Fruit fly (Drosophila melanogaster) whole organism, pupa: ENCODE data around the gene TTLL1B.

Experiments
- CG10348 ChIP-seq: fragments of 200-800 bp; sonication (Bioruptor generic); IDR thresholded peaks from 2 replicates; pipeline ENCODE4 v1.3.6; 2022; ENCODE audit warnings: missing biosample characterization, missing genetic modification characterization
- CG12605 ChIP-seq: fragments of 200-800 bp; sonication (Bioruptor generic); IDR thresholded peaks from 2 replicates; pipeline ENCODE4 v1.3.6; 2022; ENCODE audit warnings: missing biosample characterization, missing genetic modification characterization
- CG13204 ChIP-seq: fragments of 200-800 bp; sonication (Bioruptor generic); optimal IDR thresholded peaks from 2 replicates; lab custom pipeline; 2018; ENCODE audit warnings: missing biosample characterization, mild to moderate bottlenecking, missing genetic modification characterization, moderate library complexity
- CG14655 ChIP-seq: fragments of 200-800 bp; sonication (Bioruptor generic); optimal IDR thresholded peaks from 3 replicates; lab custom pipeline; 2017; ENCODE audit warnings: mild to moderate bottlenecking, missing biosample characterization, missing genetic modification reagents, missing genetic modification characterization
- CG15710 ChIP-seq: fragments of 200-800 bp; sonication (Bioruptor generic); optimal IDR thresholded peaks from 2 replicates; lab custom pipeline; 2018; ENCODE audit warnings: missing biosample characterization, mild to moderate bottlenecking, missing genetic modification characterization, moderate library complexity
- CG17806 ChIP-seq: fragments of 200-800 bp; sonication (Bioruptor generic); optimal IDR thresholded peaks from 2 replicates; lab custom pipeline; 2018; ENCODE audit warnings: missing biosample characterization, mild to moderate bottlenecking, missing genetic modification characterization, moderate library complexity
- CG32121 ChIP-seq: fragments of 200-800 bp; sonication (Bioruptor generic); IDR thresholded peaks from 2 replicates; pipeline ENCODE4 v1.3.6; 2022; ENCODE audit warnings: missing biosample characterization, missing genetic modification characterization
- CG34367 ChIP-seq: fragments of 200-800 bp; sonication (Bioruptor generic); optimal IDR thresholded peaks from 2 replicates; lab custom pipeline; 2018; ENCODE audit warnings: missing biosample characterization, mild to moderate bottlenecking, missing genetic modification characterization
- CG4496 ChIP-seq: fragments of 200-800 bp; sonication (Bioruptor generic); IDR thresholded peaks from 3 replicates; pipeline ENCODE4 v1.3.6; 2022; ENCODE audit warnings: missing biosample characterization, missing genetic modification characterization
- CG8159 ChIP-seq: fragments of 200-800 bp; sonication (Bioruptor generic); optimal IDR thresholded peaks from 3 replicates; lab custom pipeline; 2018; ENCODE audit warnings: missing biosample characterization, mild to moderate bottlenecking, missing genetic modification characterization, moderate library complexity
- CG8301 ChIP-seq: fragments of 200-800 bp; sonication (Bioruptor generic); optimal IDR thresholded peaks from 2 replicates; lab custom pipeline; 2018; ENCODE audit warnings: missing biosample characterization, mild to moderate bottlenecking, missing genetic modification characterization
- CG9948 ChIP-seq: fragments of 200-800 bp; sonication (Bioruptor generic); optimal IDR thresholded peaks from 2 replicates; lab custom pipeline; 2018; ENCODE audit warnings: missing biosample characterization, mild to moderate bottlenecking, missing genetic modification characterization, moderate library complexity
- D1 ChIP-seq: fragments of 200-800 bp; sonication (Bioruptor generic); optimal IDR thresholded peaks from 2 replicates; lab custom pipeline; 2018; ENCODE audit warnings: missing biosample characterization, mild to moderate bottlenecking, missing genetic modification characterization, moderate library complexity
- EcR ChIP-seq: fragments of 200-800 bp; sonication (Bioruptor generic); optimal IDR thresholded peaks from 3 replicates; lab custom pipeline; 2019; ENCODE audit warnings: missing biosample characterization, missing genetic modification characterization, mild to moderate bottlenecking, moderate library complexity, missing genetic modification reagents
- Ets98B ChIP-seq: fragments of 200-800 bp; sonication (Bioruptor generic); IDR thresholded peaks from 2 replicates; pipeline ENCODE4 v1.3.6; 2022; ENCODE audit warnings: missing biosample characterization, missing genetic modification characterization
- Pif1A ChIP-seq: fragments of 200-800 bp; sonication (Bioruptor generic); optimal IDR thresholded peaks from 3 replicates; lab custom pipeline; 2016; ENCODE audit warnings: missing biosample characterization, missing genetic modification characterization
- Pif1B ChIP-seq: fragments of 200-800 bp; sonication (Bioruptor generic); optimal IDR thresholded peaks from 3 replicates; lab custom pipeline; 2016; ENCODE audit warnings: missing biosample characterization, missing genetic modification characterization
- Snoo ChIP-seq: fragments of 200-800 bp; sonication (Bioruptor generic); optimal IDR thresholded peaks from 3 replicates; lab custom pipeline; 2017; ENCODE audit warnings: missing biosample characterization, mild to moderate bottlenecking, missing genetic modification characterization, inconsistent platforms
- fd96Ca ChIP-seq: fragments of 200-800 bp; sonication (Bioruptor generic); IDR thresholded peaks from 3 replicates; pipeline ENCODE4 v1.3.6; 2022; ENCODE audit warnings: missing biosample characterization, missing genetic modification characterization
- gl ChIP-seq: fragments of 200-800 bp; sonication (Bioruptor generic); optimal IDR thresholded peaks from 2 replicates; lab custom pipeline; 2018; ENCODE audit warnings: missing biosample characterization, mild to moderate bottlenecking, missing genetic modification characterization
- rn ChIP-seq: fragments of 200-800 bp; sonication (Bioruptor generic); IDR thresholded peaks from 2 replicates; pipeline ENCODE4 v1.3.6; 2022; ENCODE audit warnings: missing biosample characterization, missing genetic modification characterization

TTLL1B gene

dm6 chr3L:4615064-4615463, 33.0 kb upstream of the TTLL1B start:
- TF ChIP-seq CG32121 (GFP tag; lab: Robert Waterston, UW) (no peak), Pif1A (no peak), CG10348 (GFP tag; lab: Robert Waterston, UW) (no peak), CG15710 (tag; lab: Kevin White, UChicago) (no peak), CG13204 (GFP tag; lab: Kevin White, UChicago) (no peak), CG9948 (tag; lab: Kevin White, UChicago) (no peak), Ets98B (GFP tag; lab: Robert Waterston, UW) (no peak), CG4496 (GFP tag; lab: Robert Waterston, UW) (no peak), fd96Ca (no peak), D1 (no peak), rn (GFP tag; lab: Robert Waterston, UW) (no peak), Pif1B (GFP tag; lab: Kevin White, UChicago) (no peak), CG14655 (no peak), gl (tag; lab: Kevin White, UChicago) (no peak), CG17806 (tag; lab: Kevin White, UChicago) (no peak), CG8159 (tag; lab: Kevin White, UChicago) (no peak), EcR (no peak), CG8301 (tag; lab: Kevin White, UChicago) (no peak)

- TF ChIP-seq CG8159 (tag; lab: Kevin White, UChicago), result peak; percentile 23
- no peak for TF ChIP-seq D1
- TF ChIP-seq CG8301 (tag; lab: Kevin White, UChicago), result peak; percentile 8
Measured at dm6 chr3L:4618865-4619496, 29.1 kb upstream of the TTLL1B start.

- TF ChIP-seq Snoo (tag; lab: Kevin White, UChicago) (peak; percentile 48), CG10348 (GFP tag; lab: Robert Waterston, UW) (no peak), CG8159 (tag; lab: Kevin White, UChicago) (peak; percentile 67), CG9948 (tag; lab: Kevin White, UChicago) (peak; percentile 66), CG8301 (tag; lab: Kevin White, UChicago) (peak; percentile 29), CG17806 (tag; lab: Kevin White, UChicago) (peak; percentile 63), CG32121 (GFP tag; lab: Robert Waterston, UW) (0 out of 2 replicates have a peak, but pooled peaks have one; percentile 19), fd96Ca (peak; percentile 30; the same call in 1 of the 3 replicates), gl (tag; lab: Kevin White, UChicago) (peak; percentile 3), Pif1A (peak; percentile 61), Ets98B (GFP tag; lab: Robert Waterston, UW) (peak; percentile 22; the same call in 1 of the 2 replicates), rn (GFP tag; lab: Robert Waterston, UW) (no peak), Pif1B (GFP tag; lab: Kevin White, UChicago) (peak; percentile 29), EcR (no peak), D1 (no peak), CG34367 (tag; lab: Kevin White, UChicago) (peak; percentile 43), CG13204 (GFP tag; lab: Kevin White, UChicago) (peak; percentile 64), CG15710 (tag; lab: Kevin White, UChicago) (peak; percentile 63), CG14655 (peak; percentile 46), CG12605 (peak; percentile 53; the same call in 1 of the 2 replicates), CG4496 (GFP tag; lab: Robert Waterston, UW) (no peak; the same call in 2 of the 3 replicates)
- TF ChIP-seq, all 21 proteins: peak for 16
Measured at dm6 chr3L:4619497-4620211, 28.4 kb upstream of the TTLL1B start.

- no peak for TF ChIP-seq CG14655
- TF ChIP-seq D1, result no peak
- TF ChIP-seq CG8159 (tag; lab: Kevin White, UChicago), result no peak
Measured at dm6 chr3L:4620919-4621318, 27.2 kb upstream of the TTLL1B start, which contains the start of gene CG32246. CG32246 (plus strand) TSS chr3L:4621219.

dm6 chr3L:4623035-4623580, 25.0 kb upstream of the TTLL1B start:
- peak; percentile 33 for TF ChIP-seq EcR
- no peak for TF ChIP-seq CG4496 (GFP tag; lab: Robert Waterston, UW)
- TF ChIP-seq, all 21 proteins: peak for 1

- TF ChIP-seq CG12605, result no peak
- peak; percentile 59; the same call in 1 of the 3 replicates for TF ChIP-seq fd96Ca
- peak; percentile 61 for TF ChIP-seq CG8159 (tag; lab: Kevin White, UChicago)
- peak; percentile 48 for TF ChIP-seq CG9948 (tag; lab: Kevin White, UChicago)
- TF ChIP-seq Ets98B (GFP tag; lab: Robert Waterston, UW), result peak; percentile 37; the same call in 1 of the 2 replicates
- peak; percentile 35 for TF ChIP-seq CG17806 (tag; lab: Kevin White, UChicago)
- peak; percentile 65; the same call in 2 of the 3 replicates for TF ChIP-seq CG4496 (GFP tag; lab: Robert Waterston, UW)
- peak; percentile 25 for TF ChIP-seq gl (tag; lab: Kevin White, UChicago)
- TF ChIP-seq Pif1A, result peak; percentile 60
- peak; percentile 44 for TF ChIP-seq Pif1B (GFP tag; lab: Kevin White, UChicago)
- peak; percentile 44 for TF ChIP-seq CG34367 (tag; lab: Kevin White, UChicago)
- TF ChIP-seq CG8301 (tag; lab: Kevin White, UChicago), result peak; percentile 76
- no peak; the same call in 1 of the 2 replicates for TF ChIP-seq rn (GFP tag; lab: Robert Waterston, UW)
- TF ChIP-seq D1, result peak; percentile 31
- peak; percentile 83 for TF ChIP-seq CG14655
- TF ChIP-seq EcR, result no peak
- TF ChIP-seq CG15710 (tag; lab: Kevin White, UChicago), result peak; percentile 69
- TF ChIP-seq CG10348 (GFP tag; lab: Robert Waterston, UW), result no peak
- TF ChIP-seq CG13204 (GFP tag; lab: Kevin White, UChicago), result no peak
- TF ChIP-seq Snoo (tag; lab: Kevin White, UChicago), result no peak
- peak; percentile 61 for TF ChIP-seq CG32121 (GFP tag; lab: Robert Waterston, UW)
Measured at dm6 chr3L:4623870-4624269, 24.2 kb upstream of the TTLL1B start.
